Worm (Caenorhabditis elegans): ENCODE measurements around the gene cyp-13A2.

The cyp-13A2 gene

DNA sequence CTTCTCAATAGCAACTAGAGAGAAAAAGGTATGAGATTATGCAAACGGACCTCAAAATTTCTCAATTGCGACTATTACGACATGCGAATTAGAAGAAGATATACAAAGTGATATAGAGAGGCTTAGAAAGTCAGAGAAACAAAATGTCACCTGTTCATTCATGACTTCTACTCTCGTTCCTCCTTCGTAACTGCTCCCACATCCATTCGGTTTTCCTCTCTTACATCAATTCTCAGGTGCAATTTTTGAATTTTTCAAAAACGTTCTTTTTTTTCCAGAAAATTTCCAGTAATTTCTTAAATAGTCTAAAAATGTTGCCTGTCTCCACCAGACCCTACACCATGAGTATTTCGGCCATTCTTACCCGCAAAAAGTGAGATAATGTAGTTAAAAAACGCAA is 22.7 kb downstream of the cyp-13A2 start:
- TF ChIP-seq elt-3 (tag; optimal IDR thresholded peaks at IDR 0.05) (no peak), ceh-82 (tag; optimal IDR thresholded peaks at IDR 0.05) (no peak), ama-1 (optimal IDR thresholded peaks at IDR 0.05) (no peak)

DNA sequence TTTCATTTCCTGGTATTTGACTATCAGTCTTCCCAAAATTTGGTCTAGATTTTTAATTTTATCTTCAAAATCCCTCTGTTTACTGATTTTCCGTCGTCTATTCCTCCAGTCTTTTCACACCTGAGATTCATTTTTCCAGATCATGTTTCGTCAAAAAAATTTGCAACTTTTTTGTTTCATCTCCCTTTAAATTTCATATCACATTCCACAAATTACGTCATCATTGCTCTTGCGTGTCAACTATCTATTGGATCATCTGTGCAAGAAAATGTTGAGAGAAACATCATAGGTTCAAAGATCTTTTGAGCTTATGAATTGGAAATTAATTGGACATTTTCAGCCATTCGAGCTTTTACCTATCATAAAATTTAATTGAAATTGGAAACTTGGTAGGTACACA is 28.0 kb downstream of the cyp-13A2 start:
- TF ChIP-seq nhr-11 (tag; optimal IDR thresholded peaks at IDR 0.05) (peak; percentile 60), nfya-1 (tag; optimal IDR thresholded peaks at IDR 0.05; ENCODE audit: insufficient read depth) (peak; percentile 26), nhr-25 (tag; optimal IDR thresholded peaks at IDR 0.05) (no peak)

DNA sequence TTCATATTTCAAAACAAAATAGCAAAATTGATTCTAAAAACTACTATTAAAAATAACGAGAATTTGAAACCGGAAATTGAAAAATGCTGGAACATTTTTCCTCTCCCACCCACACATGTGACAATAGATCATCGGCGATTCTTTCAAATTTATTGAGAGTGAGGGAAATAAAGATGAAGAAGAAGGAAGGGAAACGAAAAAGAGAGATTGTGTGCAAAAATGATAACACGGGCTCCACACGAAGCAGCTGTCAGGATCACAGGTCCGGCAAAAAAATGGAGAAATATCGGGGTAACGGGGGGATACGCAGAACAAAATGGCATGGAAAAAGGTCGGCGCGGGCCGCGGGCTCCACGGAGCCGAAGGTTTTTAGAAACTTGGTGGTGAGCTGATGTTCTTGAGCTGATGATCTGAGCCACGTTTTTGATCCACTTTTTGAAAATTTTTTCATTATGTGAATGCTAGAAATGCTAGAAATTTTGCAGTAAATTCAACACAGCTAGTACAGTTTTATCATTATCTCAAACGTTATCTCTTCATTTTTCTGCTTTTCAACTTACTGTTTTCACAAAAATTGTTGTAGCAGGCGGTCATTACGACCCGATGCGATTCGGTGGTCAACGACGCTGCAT is 29.7 kb downstream of the cyp-13A2 start, which contains the start of gene shk-1:
shk-1 (plus strand) TSS at position 582 of the 632 bp plus-strand sequence.
- TF ChIP-seq ama-1 (optimal IDR thresholded peaks at IDR 0.05) (no peak), egl-27 (tag; optimal IDR thresholded peaks at IDR 0.05) (no peak), elt-2 (tag; optimal IDR thresholded peaks at IDR 0.05) (no peak), nhr-11 (tag; optimal IDR thresholded peaks at IDR 0.05) (peak; percentile 40), nfya-1 (tag; optimal IDR thresholded peaks at IDR 0.05; ENCODE audit: insufficient read depth) (peak; percentile 31), eor-1 (tag; optimal IDR thresholded peaks at IDR 0.05) (no peak), aly-2 (tag; optimal IDR thresholded peaks at IDR 0.05) (no peak), lin-15B (tag; optimal IDR thresholded peaks at IDR 0.05) (no peak)

DNA sequence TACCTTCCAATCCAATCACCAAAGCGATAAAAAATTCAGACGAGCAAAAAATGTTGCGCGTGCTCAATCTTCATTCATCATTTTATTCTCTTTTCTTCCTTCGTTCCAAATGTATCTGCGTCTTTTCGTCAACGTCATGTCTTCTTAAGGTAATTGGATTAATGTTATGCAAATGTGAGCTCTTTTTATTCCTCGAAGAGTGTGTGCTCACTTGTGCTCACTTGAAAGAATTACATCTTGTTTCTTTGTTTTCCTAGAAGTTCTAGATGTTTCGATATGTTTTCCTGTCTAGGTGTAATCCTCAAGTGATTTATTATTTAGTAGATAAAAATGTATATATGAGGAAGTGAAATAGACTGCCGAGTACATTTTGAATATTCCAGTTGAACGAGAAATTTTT is 32.0 kb downstream of the cyp-13A2 start:
- TF ChIP-seq pqm-1 (tag; optimal IDR thresholded peaks at IDR 0.05) (no peak), zag-1 (tag; optimal IDR thresholded peaks at IDR 0.05) (no peak), nhr-77 (tag; optimal IDR thresholded peaks at IDR 0.05) (no peak), mdl-1 (tag; optimal IDR thresholded peaks at IDR 0.05) (no peak), nhr-11 (tag; optimal IDR thresholded peaks at IDR 0.05) (no peak), fkh-10 (GFP tag; optimal IDR thresholded peaks at IDR 0.05) (peak; percentile 45)

DNA sequence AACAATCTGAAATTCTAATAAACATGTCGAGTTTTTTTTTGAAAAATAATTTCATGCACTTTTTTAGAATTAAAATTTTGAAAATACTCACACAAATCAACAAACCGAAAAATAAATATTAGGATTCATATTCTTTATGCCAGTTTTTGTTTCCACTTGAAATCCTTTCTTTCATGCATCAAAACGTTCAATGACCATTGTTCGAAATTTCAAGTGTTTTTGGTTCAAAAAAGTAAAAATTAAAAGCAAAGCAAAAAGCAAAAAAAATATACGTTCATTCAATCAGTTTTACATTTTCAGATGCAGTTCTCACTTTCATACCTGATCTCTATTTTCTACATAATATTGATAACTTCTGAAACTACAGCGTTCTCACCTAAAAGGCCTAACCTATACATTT is 33.7 kb downstream of the cyp-13A2 start, which contains the start of gene ZK1321.1:
ZK1321.1 (plus strand) TSS at position 301 of the 400 bp plus-strand sequence.
- no peak for TF ChIP-seq fos-1 (tag; optimal IDR thresholded peaks at IDR 0.05)
- TF ChIP-seq lsy-12 (tag; optimal IDR thresholded peaks at IDR 0.05): no peak
- no peak for TF ChIP-seq ztf-4 (tag; optimal IDR thresholded peaks at IDR 0.05)
- no peak for TF ChIP-seq nhr-12 (tag; optimal IDR thresholded peaks at IDR 0.05)
- TF ChIP-seq sea-2 (GFP tag; optimal IDR thresholded peaks at IDR 0.05): no peak

DNA sequence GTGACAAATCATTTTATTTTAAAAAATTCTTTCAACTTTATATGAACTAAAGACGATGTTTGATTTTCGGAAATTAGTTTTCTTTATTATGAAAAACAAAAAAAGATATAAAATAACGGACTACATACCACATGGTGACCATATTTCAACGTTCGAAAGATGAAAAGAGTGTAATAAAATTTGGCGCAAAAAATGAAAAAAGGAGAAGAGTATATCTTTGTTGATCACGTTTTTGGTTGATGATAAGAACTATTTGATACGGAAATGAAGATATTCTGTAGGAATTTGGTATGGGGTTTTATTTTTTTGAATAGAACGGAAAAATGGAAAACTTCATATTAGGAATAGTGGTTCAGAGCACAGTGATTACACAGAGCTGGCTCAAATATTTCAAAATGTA is 34.4 kb downstream of the cyp-13A2 start, which contains the start of gene Y53C12B.7:
Y53C12B.7 (minus strand) TSS at position 163 of the 400 bp plus-strand sequence.
- TF ChIP-seq hmg-11 (tag; optimal IDR thresholded peaks at IDR 0.05) (no peak), sea-2 (GFP tag; optimal IDR thresholded peaks at IDR 0.05) (no peak), R02D3.7 (tag; optimal IDR thresholded peaks at IDR 0.05) (no peak), fos-1 (tag; optimal IDR thresholded peaks at IDR 0.05) (no peak), elt-1 (tag; optimal IDR thresholded peaks at IDR 0.05) (no peak), ZK546.5 (tag; optimal IDR thresholded peaks at IDR 0.05) (no peak), aly-2 (tag; optimal IDR thresholded peaks at IDR 0.05) (no peak)

ce11 chrII:9752278-9752677 is 35.2 kb downstream of the cyp-13A2 start:
- TF ChIP-seq ZK546.5 (tag; optimal IDR thresholded peaks at IDR 0.05) (no peak), lsy-12 (tag; optimal IDR thresholded peaks at IDR 0.05) (no peak), nhr-67 (tag; optimal IDR thresholded peaks at IDR 0.05) (no peak), snpc-4 (tag; optimal IDR thresholded peaks at IDR 0.05) (no peak), pha-4 (tag; optimal IDR thresholded peaks at IDR 0.05) (no peak), nhr-43 (tag; optimal IDR thresholded peaks at IDR 0.05; ENCODE audit: poor library complexity, severe bottlenecking) (peak; percentile 81), ama-1 (optimal IDR thresholded peaks at IDR 0.05) (no peak), egl-27 (tag; optimal IDR thresholded peaks at IDR 0.05) (no peak), nhr-11 (tag; optimal IDR thresholded peaks at IDR 0.05) (no peak), aly-2 (tag; optimal IDR thresholded peaks at IDR 0.05) (no peak), nhr-76 (tag; optimal IDR thresholded peaks at IDR 0.05) (no peak), nhr-23 (tag; optimal IDR thresholded peaks at IDR 0.05) (peak; percentile 71), ceh-9 (tag; optimal IDR thresholded peaks at IDR 0.05) (no peak), unc-39 (tag; optimal IDR thresholded peaks at IDR 0.05) (no peak), eor-1 (tag; optimal IDR thresholded peaks at IDR 0.05) (no peak), nhr-12 (tag; optimal IDR thresholded peaks at IDR 0.05) (no peak), ceh-16 (tag; optimal IDR thresholded peaks at IDR 0.05) (no peak)

Data from whole organism, L3 larva.